Fruit fly (Drosophila melanogaster) Kc167 (cell line): ENCODE data around the gene CG8927.

ENCODE experiments used
- Myc ChIP-seq: fragments of >200 bp; optimal IDR thresholded peaks from 2 replicates; lab custom pipeline; 2017; ENCODE audit warnings: missing external identifiers
- Sin3A ChIP-seq: fragments of >200 bp; optimal IDR thresholded peaks from 2 replicates; lab custom pipeline; 2018; ENCODE audit warnings: missing external identifiers
- h ChIP-seq: fragments of >200 bp; optimal IDR thresholded peaks from 3 replicates; lab custom pipeline; 2018; ENCODE audit warnings: missing external identifiers
- insv ChIP-seq: fragments of >200 bp; optimal IDR thresholded peaks from 3 replicates; lab custom pipeline; 2018; ENCODE audit warnings: missing external identifiers
- psq ChIP-seq: fragments of >200 bp; optimal IDR thresholded peaks from 2 replicates; lab custom pipeline; 2017; ENCODE audit warnings: missing external identifiers
- ttk ChIP-seq: sonication (Bioruptor generic); optimal IDR thresholded peaks from 2 replicates; lab custom pipeline; 2017; ENCODE audit warnings: missing external identifiers

CG8927 gene

DNA sequence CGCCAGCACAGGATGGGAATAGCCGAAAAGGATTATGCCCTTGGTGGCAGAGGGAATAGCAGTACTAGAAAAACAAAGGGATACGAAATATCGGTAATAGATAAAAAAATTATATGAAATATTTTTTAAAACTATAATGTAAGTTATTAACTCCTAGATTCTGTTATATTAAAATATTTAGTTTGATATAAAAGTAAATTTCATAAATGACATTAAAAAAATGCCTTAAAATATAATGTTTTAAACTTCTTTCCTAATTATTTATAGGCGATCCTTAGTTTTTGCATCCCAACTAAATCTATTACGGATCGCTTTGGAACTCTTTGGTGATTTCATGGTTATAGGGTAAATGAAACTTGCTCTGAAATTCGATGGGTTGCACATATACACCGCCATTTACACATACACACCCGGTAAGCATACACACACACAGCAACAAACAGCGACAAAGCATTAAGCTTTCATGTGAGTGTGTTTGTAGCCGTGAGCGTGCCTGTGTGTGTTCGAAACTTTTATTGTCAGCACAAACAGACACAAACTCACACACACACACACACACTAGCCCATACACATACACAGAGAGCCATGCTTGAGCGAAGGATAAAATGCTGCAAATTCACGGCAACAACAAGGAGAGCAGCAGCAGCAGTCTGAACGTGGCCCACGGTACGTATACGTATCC, 33.1 kb downstream of the CG8927 start:
- TF ChIP-seq Myc (lab: Kevin White, UChicago) (no peak), Sin3A (lab: Kevin White, UChicago) (no peak), h (lab: Kevin White, UChicago) (no peak)

DNA sequence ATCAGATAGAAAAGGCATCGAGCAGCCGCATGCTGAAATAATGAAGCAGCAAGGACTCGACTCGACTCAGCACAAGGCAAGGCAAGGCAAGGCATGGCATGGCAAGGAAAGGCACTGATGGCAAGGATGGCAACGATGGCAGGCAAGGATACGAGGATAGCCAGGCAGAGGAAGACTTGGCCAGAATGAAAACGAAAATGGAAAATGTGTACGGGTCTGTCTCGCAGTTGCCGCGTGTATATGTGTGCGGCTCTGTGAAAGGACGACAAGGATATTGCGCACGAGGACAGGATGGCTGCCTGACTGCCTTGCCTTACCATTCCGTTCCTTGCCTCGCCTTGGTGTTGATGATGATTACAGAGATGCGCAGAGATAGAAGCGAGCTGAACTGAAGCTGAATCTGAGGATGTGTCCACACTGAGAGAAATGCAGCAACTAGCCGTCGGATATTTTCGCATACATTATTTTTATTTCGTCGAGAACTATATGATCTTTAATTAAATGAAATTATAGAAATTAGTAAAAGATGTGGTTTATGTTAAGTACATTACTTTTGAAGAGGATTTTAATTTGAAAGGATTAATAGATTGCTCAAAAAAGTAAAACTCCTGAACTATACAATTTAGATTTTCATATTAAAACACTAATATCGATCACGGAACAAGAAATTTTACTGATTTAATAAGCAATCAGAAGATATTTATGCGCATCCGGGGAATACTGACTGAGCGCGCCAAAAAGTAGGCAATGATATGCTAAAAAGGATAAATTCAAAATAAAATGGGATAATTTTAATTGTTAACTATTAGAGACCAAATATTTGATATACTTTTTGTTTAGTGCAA, 33.9 kb downstream of the CG8927 start:
- TF ChIP-seq h (lab: Kevin White, UChicago) (no peak), ttk (no peak), Myc (lab: Kevin White, UChicago) (no peak), insv (no peak), Sin3A (lab: Kevin White, UChicago) (no peak), psq (lab: Kevin White, UChicago) (no peak)

dm6 chr3R:16215319-16215701, 34.5 kb downstream of the CG8927 start:
- TF ChIP-seq ttk (no peak), Sin3A (lab: Kevin White, UChicago) (no peak), Myc (lab: Kevin White, UChicago) (no peak), insv (no peak)

dm6 chr3R:16217368-16217767, 36.5 kb downstream of the CG8927 start:
- TF ChIP-seq psq (lab: Kevin White, UChicago) = no peak
- no peak for TF ChIP-seq insv
- no peak for TF ChIP-seq Sin3A (lab: Kevin White, UChicago)
- TF ChIP-seq ttk = no peak
- TF ChIP-seq Myc (lab: Kevin White, UChicago) = no peak
- TF ChIP-seq h (lab: Kevin White, UChicago) = no peak

dm6 chr3R:16218251-16219030, 37.6 kb downstream of the CG8927 start:
- TF ChIP-seq h (lab: Kevin White, UChicago) (no peak), psq (lab: Kevin White, UChicago) (no peak), Myc (lab: Kevin White, UChicago) (no peak), insv (no peak), ttk (no peak), Sin3A (lab: Kevin White, UChicago) (no peak)

DNA sequence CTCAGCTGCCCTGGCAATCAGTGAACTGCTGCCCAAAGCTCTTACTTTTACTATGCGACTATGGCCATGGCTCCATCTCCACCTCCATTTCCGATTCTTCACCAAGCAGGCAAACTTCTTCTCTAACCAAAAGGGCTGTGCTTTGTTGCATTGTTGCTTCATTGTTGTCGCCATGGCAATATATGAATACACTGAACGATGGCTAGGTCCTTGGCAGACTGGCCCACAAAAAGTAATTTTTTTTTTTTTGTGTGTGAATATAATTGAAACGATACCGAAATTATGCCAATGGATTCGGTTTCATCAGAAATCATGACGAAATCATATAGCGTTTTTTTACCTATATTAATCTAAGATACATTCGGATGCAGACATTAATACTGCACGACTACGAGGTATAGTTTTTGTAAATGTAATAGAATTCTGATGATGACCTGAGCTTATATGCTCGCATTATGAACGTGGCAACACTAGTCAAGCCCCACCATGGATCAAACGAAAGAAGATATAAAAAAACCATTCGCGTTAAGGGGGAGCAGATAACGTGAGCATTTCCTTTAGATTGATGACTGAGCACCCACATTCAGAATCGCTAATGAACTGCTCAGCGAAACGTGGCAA, 39.3 kb downstream of the CG8927 start:
- no peak for TF ChIP-seq h (lab: Kevin White, UChicago)

- no peak for TF ChIP-seq Sin3A (lab: Kevin White, UChicago)
- no peak for TF ChIP-seq psq (lab: Kevin White, UChicago)
- no peak for TF ChIP-seq Myc (lab: Kevin White, UChicago)
- TF ChIP-seq h (lab: Kevin White, UChicago) = no peak
- TF ChIP-seq ttk = no peak
- no peak for TF ChIP-seq insv
Measured at dm6 chr3R:16220854-16221253, 40.0 kb downstream of the CG8927 start.

DNA sequence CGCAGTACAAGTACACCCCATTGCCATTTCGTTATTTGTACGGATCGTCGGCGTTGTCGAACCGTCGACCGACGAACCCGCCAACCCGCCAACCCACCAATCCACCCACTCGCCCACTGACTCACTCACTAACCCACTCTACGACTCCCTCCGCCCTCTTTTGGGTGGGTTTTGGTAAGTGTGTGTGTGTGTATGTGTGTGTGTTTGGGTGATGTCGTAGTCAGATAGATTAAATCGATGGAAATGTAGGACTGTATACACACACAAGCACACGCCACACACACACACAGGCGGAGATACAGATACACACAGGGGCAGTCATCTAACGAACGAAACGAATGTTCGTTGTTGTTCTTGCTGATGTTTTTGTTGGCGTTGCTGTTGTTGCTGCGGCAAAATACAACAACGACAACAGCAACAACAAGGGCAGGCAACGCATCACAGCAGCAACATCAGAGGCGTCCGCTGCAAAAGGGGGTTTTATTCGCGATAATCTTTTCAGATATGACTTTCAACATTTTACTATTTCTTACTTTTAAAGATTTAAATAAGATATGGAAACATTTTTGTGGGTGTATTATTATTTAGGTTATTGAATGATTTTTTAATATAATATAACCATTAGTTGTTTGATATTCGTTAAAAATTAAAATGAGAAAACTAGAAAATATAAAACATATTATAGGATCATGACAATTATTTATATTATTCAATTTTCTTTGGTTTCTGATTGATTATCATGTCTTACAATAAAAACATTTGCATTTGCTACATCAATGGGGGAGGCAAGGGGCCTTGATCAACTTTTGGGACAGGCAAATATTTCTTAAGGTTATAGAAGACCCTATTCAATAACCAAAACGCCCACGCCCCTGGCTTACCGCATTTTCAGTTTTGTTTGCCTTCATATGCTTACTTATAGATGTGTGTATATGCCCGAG, 40.8 kb downstream of the CG8927 start:
- TF ChIP-seq Sin3A (lab: Kevin White, UChicago) (no peak), ttk (no peak), psq (lab: Kevin White, UChicago) (no peak), h (lab: Kevin White, UChicago) (no peak), Myc (lab: Kevin White, UChicago) (no peak), insv (no peak)

- no peak for TF ChIP-seq ttk
- TF ChIP-seq Sin3A (lab: Kevin White, UChicago) = no peak
- no peak for TF ChIP-seq Myc (lab: Kevin White, UChicago)
- TF ChIP-seq insv = no peak
- TF ChIP-seq psq (lab: Kevin White, UChicago) = no peak
- no peak for TF ChIP-seq h (lab: Kevin White, UChicago)
Measured at dm6 chr3R:16222300-16222903, 41.6 kb downstream of the CG8927 start.

- TF ChIP-seq psq (lab: Kevin White, UChicago) = no peak
- no peak for TF ChIP-seq h (lab: Kevin White, UChicago)
- no peak for TF ChIP-seq Myc (lab: Kevin White, UChicago)
- no peak for TF ChIP-seq ttk
- TF ChIP-seq Sin3A (lab: Kevin White, UChicago) = no peak
- TF ChIP-seq insv = no peak
Measured at dm6 chr3R:16223252-16224037, 42.6 kb downstream of the CG8927 start.
